Worm (Caenorhabditis elegans): Measurements from ENCODE around the gene T15B7.14.

DNA sequence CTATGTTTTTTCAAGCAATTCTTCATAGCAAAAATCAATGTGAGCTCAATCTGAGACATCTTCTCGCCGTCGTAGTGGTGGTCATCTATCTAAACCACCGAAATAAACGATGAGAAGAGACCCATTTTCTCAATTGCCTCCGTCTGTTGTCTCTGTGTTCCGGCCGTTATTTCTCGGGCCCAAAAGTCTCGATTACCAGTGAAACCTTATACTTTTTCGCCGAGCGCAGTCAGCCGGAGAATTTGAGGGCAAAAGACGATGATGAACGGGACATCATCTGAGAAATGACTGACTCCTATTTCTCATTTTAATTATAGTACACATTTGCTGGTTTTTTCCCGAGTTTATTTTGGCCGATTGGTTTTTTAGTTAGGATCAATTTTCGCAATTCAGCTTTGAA, 40.7 kb upstream of the T15B7.14 start:
- TF ChIP-seq ztf-23 (GFP tag; IDR thresholded peaks at IDR 0.05): no peak
- TF ChIP-seq ztf-29 (GFP tag; IDR thresholded peaks at IDR 0.05): no peak
- TF ChIP-seq klf-2 (GFP tag; conservative IDR thresholded peaks at IDR 0.05): no peak
- TF ChIP-seq flt-1 (GFP tag; IDR thresholded peaks at IDR 0.05): no peak

Measured in whole organism, midembryonic.